Worm (Caenorhabditis elegans) whole organism, early embryonic: ENCODE data around the gene smcr-8.
A peak's percentile ranks its signal among the peaks of the same experiment; 100 is the strongest.

Source experiments
- B0310.2 ChIP-seq: sonication (generic microtip); optimal IDR thresholded peaks from 2 replicates; lab custom pipeline; 2016; ENCODE audit warnings: mild to moderate bottlenecking, missing genetic modification characterization, missing compliant biosample characterization
- F13C5.2 ChIP-seq: sonication (generic microtip); optimal IDR thresholded peaks from 2 replicates; lab custom pipeline; 2017; ENCODE audit warnings: mild to moderate bottlenecking, missing genetic modification characterization, inconsistent platforms, missing compliant biosample characterization
- aly-1 ChIP-seq: sonication (generic microtip); optimal IDR thresholded peaks from 2 replicates; lab custom pipeline; 2016; ENCODE audit warnings: missing genetic modification characterization, missing compliant biosample characterization
- ama-1 ChIP-seq: fragments of 150-350 bp; optimal IDR thresholded peaks from 2 replicates; lab custom pipeline; 2014
- ceh-13 ChIP-seq: fragments of 200-800 bp; sonication (Bioruptor generic); optimal IDR thresholded peaks from 2 replicates; lab custom pipeline; 2018; ENCODE audit warnings: mild to moderate bottlenecking, missing genetic modification characterization, missing compliant biosample characterization
- ceh-36 ChIP-seq: sonication (generic microtip); optimal IDR thresholded peaks from 2 replicates; lab custom pipeline; 2016; ENCODE audit warnings: missing genetic modification characterization, inconsistent platforms, missing compliant biosample characterization
- ets-7 ChIP-seq: sonication (generic microtip); optimal IDR thresholded peaks from 2 replicates; lab custom pipeline; 2016; ENCODE audit warnings: missing genotype, missing genetic modification characterization, missing compliant biosample characterization
- flt-1 ChIP-seq: fragments of 200-800 bp; sonication (Bioruptor generic); IDR thresholded peaks from 2 replicates; pipeline ENCODE4 v1.3.6; 2022; ENCODE audit warnings: missing genetic modification characterization, missing compliant biosample characterization
- hmbx-1 ChIP-seq: sonication (generic microtip); optimal IDR thresholded peaks from 2 replicates; lab custom pipeline; 2016; ENCODE audit warnings: mild to moderate bottlenecking, missing genetic modification characterization, missing compliant biosample characterization
- hmg-4 ChIP-seq: fragments of 200-800 bp; sonication (Bioruptor generic); optimal IDR thresholded peaks from 2 replicates; lab custom pipeline; 2018; ENCODE audit warnings: mild to moderate bottlenecking, missing genetic modification characterization, missing compliant biosample characterization
- hnd-1 ChIP-seq: sonication (generic microtip); optimal IDR thresholded peaks from 2 replicates; lab custom pipeline; 2016; ENCODE audit warnings: missing genetic modification characterization, missing compliant biosample characterization
- pes-1 ChIP-seq: fragments of 200-800 bp; sonication (Bioruptor generic); IDR thresholded peaks from 2 replicates; pipeline ENCODE4 v1.3.6; 2022; ENCODE audit warnings: missing genetic modification reagents, missing genetic modification characterization, missing compliant biosample characterization
- scrt-1 ChIP-seq: fragments of 200-800 bp; sonication (Bioruptor generic); IDR thresholded peaks from 2 replicates; pipeline ENCODE4 v1.3.6; 2022; ENCODE audit warnings: missing genetic modification characterization, missing compliant biosample characterization
- sea-1 ChIP-seq: fragments of 200-800 bp; sonication (Bioruptor generic); conservative IDR thresholded peaks from 2 replicates; pipeline ENCODE4 v1.3.6; 2022; ENCODE audit warnings: missing genetic modification characterization, missing compliant biosample characterization
- tbx-11 ChIP-seq: fragments of 200-800 bp; sonication (Bioruptor generic); IDR thresholded peaks from 2 replicates; pipeline ENCODE4 v1.3.6; 2022; ENCODE audit warnings: missing genetic modification characterization, missing compliant biosample characterization
- tbx-37 ChIP-seq: fragments of 200-800 bp; sonication (Bioruptor generic); conservative IDR thresholded peaks from 2 replicates; pipeline ENCODE4 v1.3.6; 2022; ENCODE audit warnings: missing genetic modification reagents, missing genetic modification characterization, missing compliant biosample characterization
- tra-4 ChIP-seq: sonication (generic microtip); optimal IDR thresholded peaks from 2 replicates; lab custom pipeline; 2017; ENCODE audit warnings: missing genetic modification characterization, missing compliant biosample characterization

Gene smcr-8

DNA sequence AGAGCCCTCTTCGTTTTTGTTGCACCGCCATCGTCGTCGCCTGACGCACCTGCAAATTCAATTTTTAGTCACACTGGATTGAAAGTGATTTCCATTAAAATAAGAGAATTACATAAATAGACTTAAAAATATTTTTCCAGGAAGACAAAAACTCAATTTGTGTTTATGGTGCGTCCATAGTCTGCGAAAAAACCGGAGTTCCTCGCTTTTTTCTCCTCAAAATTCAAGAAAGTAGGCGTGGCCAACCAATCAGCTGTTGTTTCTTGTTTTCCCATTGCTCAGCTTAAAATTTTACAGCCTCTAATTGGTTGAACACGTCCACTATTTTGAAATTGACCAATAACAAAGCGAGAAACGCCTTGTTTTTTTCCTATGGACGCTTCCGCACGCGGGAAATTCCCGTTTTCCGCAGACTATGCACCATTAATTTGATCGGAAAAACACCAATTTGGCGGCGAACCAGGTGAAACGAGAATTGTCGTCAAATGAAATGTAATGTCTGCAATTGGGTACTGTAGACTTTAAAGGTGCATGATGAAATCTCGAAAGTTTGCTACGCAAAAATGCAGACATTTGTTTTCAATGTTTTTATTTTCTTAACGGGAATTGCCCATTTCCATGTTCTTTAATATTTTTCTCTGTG lies 14.6 kb upstream of the smcr-8 start, which contains the start of gene C27F2.7:
Gene C27F2.7, minus strand, starts transcription at position 51 of the 643 bp plus-strand sequence.
- no peak for TF ChIP-seq tbx-11

DNA sequence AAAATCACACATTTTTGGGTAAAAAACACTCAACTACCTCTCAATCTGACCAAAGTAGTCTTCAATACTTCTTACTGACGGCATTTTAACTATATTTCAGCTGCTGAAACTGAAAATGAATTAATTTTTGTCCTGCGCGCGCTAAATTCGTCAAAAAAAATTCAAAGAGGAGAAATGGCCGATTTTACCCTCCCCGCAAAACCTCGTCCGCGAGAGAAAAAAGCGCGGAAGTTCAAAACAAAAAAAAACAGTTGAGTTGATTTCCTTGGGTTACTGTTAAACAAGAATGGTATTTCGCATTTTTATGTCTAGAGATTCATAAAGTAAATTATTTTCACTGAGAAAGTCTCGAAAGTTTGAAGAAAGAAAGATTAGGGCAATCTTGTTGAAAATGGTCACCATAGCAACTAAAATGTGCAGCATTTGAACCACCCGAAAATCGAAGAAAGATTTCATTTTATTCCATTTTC lies 12.3 kb upstream of the smcr-8 start, which contains the start of the genes C27F2.10 and wdr-60:
Gene C27F2.10, minus strand, starts transcription at position 109 of the 470 bp plus-strand sequence.
Gene wdr-60, plus strand, starts transcription at position 420 of the 470 bp plus-strand sequence.
- peak; percentile 58 for TF ChIP-seq tbx-37
- TF ChIP-seq ceh-36 (tag; lab: Kevin White, UChicago), result no peak

DNA sequence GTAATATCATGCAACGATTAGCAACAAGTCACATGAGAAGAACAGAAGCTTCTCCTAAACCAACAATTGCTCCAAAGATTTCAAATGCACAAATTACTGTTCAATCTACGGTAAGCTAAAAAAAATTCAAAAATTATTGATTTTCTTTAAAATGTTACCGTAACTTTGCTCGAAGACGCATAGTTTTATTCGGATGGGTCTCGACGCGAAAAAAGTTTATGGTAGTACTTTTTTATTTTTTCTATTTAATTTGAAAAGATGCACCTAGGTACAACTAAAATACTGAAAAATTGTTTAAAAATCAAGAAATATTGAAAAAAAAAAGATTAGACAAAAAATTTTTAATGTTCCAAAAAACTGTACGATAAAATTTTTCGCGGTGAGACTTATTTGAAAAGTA lies 11.5 kb upstream of the smcr-8 start:
- TF ChIP-seq hmg-4, result no peak
- no peak for TF ChIP-seq hnd-1 (tag; lab: Kevin White, UChicago)
- TF ChIP-seq F13C5.2, result no peak
- no peak for TF ChIP-seq sea-1 (GFP tag; lab: Robert Waterston, UW)
- TF ChIP-seq pes-1 (GFP tag; lab: Robert Waterston, UW), result no peak
- no peak for TF ChIP-seq flt-1 (GFP tag; lab: Robert Waterston, UW)
- no peak for TF ChIP-seq aly-1
- TF ChIP-seq ets-7 (tag; lab: Kevin White, UChicago), result no peak
- no peak for TF ChIP-seq ceh-13 (GFP tag; lab: Kevin White, UChicago)
- no peak for TF ChIP-seq ceh-36 (tag; lab: Kevin White, UChicago)

DNA sequence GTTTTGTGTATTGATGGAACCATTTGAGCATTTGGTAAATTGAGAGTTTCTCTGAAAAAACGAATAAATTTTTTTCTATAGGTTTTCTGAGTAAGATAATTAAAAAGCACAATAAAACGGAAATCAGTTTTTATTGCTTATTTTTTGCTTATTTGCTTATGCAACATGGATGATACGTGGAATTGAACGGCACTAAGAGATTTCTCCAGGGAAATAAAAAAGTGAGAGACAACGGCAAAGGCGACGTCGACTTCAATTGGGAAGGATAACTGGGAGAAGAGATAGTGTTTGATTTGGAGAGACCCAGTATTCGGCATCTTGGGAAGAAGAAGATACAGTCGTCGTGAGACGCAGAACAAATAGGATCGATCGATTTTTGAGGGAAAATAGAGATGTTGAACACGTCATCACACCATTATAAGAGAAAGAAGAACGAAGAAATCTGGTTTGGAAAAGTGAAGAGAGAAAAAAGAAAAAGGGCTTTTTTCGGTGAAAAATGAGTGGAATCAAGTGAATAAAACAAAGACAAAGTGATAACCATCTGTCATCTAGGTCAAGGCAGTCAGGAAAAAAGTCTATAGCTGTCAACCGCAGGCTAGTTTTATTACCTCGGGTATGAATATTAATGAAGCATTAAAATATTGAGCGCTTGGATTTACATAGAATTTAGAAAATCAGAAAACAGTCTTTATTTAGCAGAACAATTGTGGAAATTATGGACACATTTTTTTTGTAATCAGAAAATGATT lies 890 bp upstream of the smcr-8 start, which contains the start of gene tmem-131:
Gene tmem-131, minus strand, starts transcription at position 51 of the 749 bp plus-strand sequence.
- no peak for TF ChIP-seq flt-1 (GFP tag; lab: Robert Waterston, UW)
- TF ChIP-seq ceh-36 (tag; lab: Kevin White, UChicago), result no peak
- no peak for TF ChIP-seq aly-1
- no peak for TF ChIP-seq hmg-4
- no peak for TF ChIP-seq ets-7 (tag; lab: Kevin White, UChicago)

DNA sequence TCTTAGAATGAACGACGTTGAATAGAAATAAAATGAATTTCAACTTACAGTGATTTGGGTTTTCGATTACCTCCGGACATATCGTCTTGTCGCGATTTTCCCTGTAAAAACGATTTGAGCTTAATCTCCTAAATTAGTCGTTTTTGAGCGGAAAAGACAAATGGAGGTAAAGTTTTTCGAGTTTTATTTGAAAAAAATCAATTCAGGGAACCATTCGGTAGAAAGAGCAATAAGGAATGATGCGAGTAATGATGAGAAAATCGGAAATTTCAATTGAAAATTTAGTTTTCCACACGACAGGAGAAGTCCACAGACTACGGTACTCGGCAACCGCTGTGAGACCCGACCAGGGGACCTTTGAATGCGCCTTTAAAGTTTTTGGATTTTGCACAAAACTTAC lies 3.1 kb downstream of the smcr-8 start, which contains the start of gene R144.10:
Gene R144.10, minus strand, starts transcription at position 101 of the 400 bp plus-strand sequence.
- TF ChIP-seq hmbx-1 (tag; lab: Kevin White, UChicago) (no peak), ets-7 (tag; lab: Kevin White, UChicago) (no peak), flt-1 (GFP tag; lab: Robert Waterston, UW) (no peak), ceh-36 (tag; lab: Kevin White, UChicago) (no peak), pes-1 (GFP tag; lab: Robert Waterston, UW) (no peak), sea-1 (GFP tag; lab: Robert Waterston, UW) (no peak)

DNA sequence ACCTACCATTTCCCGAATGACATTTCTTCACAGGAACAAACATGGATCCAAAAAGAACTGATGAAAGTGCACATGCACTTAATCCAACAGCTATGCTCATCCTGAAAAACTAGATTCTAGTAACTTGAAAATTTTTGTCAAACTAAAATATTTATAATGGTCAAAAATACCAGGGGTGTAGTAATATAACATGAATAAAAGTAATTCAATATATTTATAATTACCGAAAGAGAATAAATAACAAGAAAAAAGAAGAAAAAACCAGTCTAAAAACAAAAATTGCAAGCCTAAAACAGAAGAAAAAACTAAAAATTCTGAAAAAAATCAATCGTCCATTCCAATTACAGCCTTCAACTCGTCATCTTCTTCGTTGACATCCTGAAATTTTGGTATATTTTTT lies 5.4 kb downstream of the smcr-8 start, which contains the start of gene R144.6:
Gene R144.6, minus strand, starts transcription at position 101 of the 400 bp plus-strand sequence.
- TF ChIP-seq pes-1 (GFP tag; lab: Robert Waterston, UW) (no peak), B0310.2 (tag; lab: Kevin White, UChicago) (no peak), tbx-11 (no peak), sea-1 (GFP tag; lab: Robert Waterston, UW) (no peak), hmg-4 (no peak), aly-1 (no peak), tra-4 (tag; lab: Kevin White, UChicago) (no peak), hmbx-1 (tag; lab: Kevin White, UChicago) (no peak)

DNA sequence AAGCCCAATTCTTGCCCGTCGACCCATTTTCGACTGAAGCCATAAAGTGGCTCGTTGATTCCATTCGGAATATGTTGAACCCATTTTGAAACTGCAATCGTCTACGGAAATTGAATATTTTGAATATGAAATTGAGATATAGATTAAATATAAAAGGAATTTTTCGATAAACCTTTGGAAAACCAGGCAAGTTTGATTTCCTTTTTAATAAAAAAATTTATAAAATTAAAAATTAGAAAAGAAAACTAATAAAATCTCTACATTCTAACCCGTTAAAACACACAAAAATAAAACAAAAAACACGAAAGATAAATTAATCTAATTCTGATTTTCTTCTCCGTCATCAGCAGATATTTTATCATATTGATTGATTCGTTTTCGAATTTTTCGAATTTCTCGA lies 7.7 kb downstream of the smcr-8 start, which contains the start of gene R144.12:
Gene R144.12, minus strand, starts transcription at position 101 of the 400 bp plus-strand sequence.
- no peak for TF ChIP-seq ets-7 (tag; lab: Kevin White, UChicago)
- no peak for TF ChIP-seq hmg-4
- TF ChIP-seq tra-4 (tag; lab: Kevin White, UChicago), result no peak
- TF ChIP-seq B0310.2 (tag; lab: Kevin White, UChicago), result no peak
- TF ChIP-seq pes-1 (GFP tag; lab: Robert Waterston, UW), result no peak
- TF ChIP-seq ceh-36 (tag; lab: Kevin White, UChicago), result no peak
- TF ChIP-seq sea-1 (GFP tag; lab: Robert Waterston, UW), result no peak
- no peak for TF ChIP-seq tbx-37
- TF ChIP-seq F13C5.2, result no peak
- TF ChIP-seq flt-1 (GFP tag; lab: Robert Waterston, UW), result no peak
- TF ChIP-seq ama-1 (lab: Kevin White, UChicago), result no peak
- no peak for TF ChIP-seq ceh-13 (GFP tag; lab: Kevin White, UChicago)
- TF ChIP-seq scrt-1 (GFP tag; lab: Robert Waterston, UW), result no peak
- no peak for TF ChIP-seq hnd-1 (tag; lab: Kevin White, UChicago)

DNA sequence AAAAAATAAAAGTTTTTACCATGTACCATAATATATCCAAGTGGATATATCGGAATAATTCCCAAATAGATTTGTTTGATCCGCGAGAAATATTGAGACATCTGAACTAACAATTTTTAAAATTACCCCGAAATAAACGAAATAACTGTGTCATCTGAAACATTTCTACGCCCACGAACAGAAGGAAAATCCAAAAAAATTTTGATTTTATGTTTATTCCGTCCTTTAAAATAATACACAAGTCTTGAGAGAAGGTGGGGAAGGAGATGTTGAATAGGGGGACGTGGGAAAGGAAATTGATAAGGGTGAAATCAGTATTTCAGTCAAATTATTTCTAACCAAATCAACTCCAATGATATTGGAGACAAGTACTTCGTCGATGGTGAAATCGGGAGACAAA lies 9.6 kb downstream of the smcr-8 start, which contains the start of gene R144.11:
Gene R144.11, minus strand, starts transcription at position 101 of the 400 bp plus-strand sequence.
- TF ChIP-seq scrt-1 (GFP tag; lab: Robert Waterston, UW), result no peak
- no peak for TF ChIP-seq aly-1
- no peak for TF ChIP-seq sea-1 (GFP tag; lab: Robert Waterston, UW)
- TF ChIP-seq tbx-11, result no peak
- TF ChIP-seq flt-1 (GFP tag; lab: Robert Waterston, UW), result no peak
- no peak for TF ChIP-seq hmg-4
- no peak for TF ChIP-seq ceh-36 (tag; lab: Kevin White, UChicago)
- no peak for TF ChIP-seq B0310.2 (tag; lab: Kevin White, UChicago)
- no peak for TF ChIP-seq pes-1 (GFP tag; lab: Robert Waterston, UW)
- TF ChIP-seq hmbx-1 (tag; lab: Kevin White, UChicago), result no peak
- no peak for TF ChIP-seq hnd-1 (tag; lab: Kevin White, UChicago)
- no peak for TF ChIP-seq ceh-13 (GFP tag; lab: Kevin White, UChicago)
- TF ChIP-seq F13C5.2, result no peak
- no peak for TF ChIP-seq ama-1 (lab: Kevin White, UChicago)
- no peak for TF ChIP-seq tra-4 (tag; lab: Kevin White, UChicago)
- no peak for TF ChIP-seq tbx-37
- no peak for TF ChIP-seq ets-7 (tag; lab: Kevin White, UChicago)
